Fruit fly (Drosophila melanogaster) whole organism, embryonic: Measurements from ENCODE around the gene CG17329.

ENCODE experiments used
- CG18476 ChIP-seq: fragments of 200-800 bp; sonication (Bioruptor generic); optimal IDR thresholded peaks from 2 replicates; lab custom pipeline; 2016; ENCODE audit warnings: missing biosample characterization, mild to moderate bottlenecking, missing genetic modification characterization
- CG8089 ChIP-seq: fragments of 200-800 bp; sonication (Bioruptor generic); optimal IDR thresholded peaks from 3 replicates; lab custom pipeline; 2016; ENCODE audit warnings: missing biosample characterization, missing genetic modification characterization
- Hsf ChIP-seq: fragments of 200-800 bp; sonication (Bioruptor generic); optimal IDR thresholded peaks from 3 replicates; lab custom pipeline; 2016; ENCODE audit warnings: missing biosample characterization, missing genetic modification characterization
- dimm ChIP-seq: fragments of 200-800 bp; sonication (Bioruptor generic); IDR thresholded peaks from 2 replicates; pipeline ENCODE4 v1.3.6; 2022; ENCODE audit warnings: missing biosample characterization, missing genetic modification characterization
- kay ChIP-seq: fragments of 200-800 bp; sonication (Bioruptor generic); optimal IDR thresholded peaks from 2 replicates; lab custom pipeline; 2016; ENCODE audit warnings: missing biosample characterization, missing genetic modification characterization
- sc ChIP-seq, 3 experiments: fragments of >200 bp in 2 of 3; fragments of 200-800 bp in 1 of 3; sonication (Bioruptor generic) in 1 of 3; optimal IDR thresholded peaks; 2 replicates in 2 of 3; 3 replicates in 1 of 3; lab custom pipeline; 2017; ENCODE audit warnings: mild to moderate bottlenecking in 1 of 3, missing biosample characterization in 1 of 3, missing genetic modification characterization in 1 of 3, missing genetic modification reagents in 1 of 3
- stc ChIP-seq: fragments of 200-800 bp; sonication (Bioruptor generic); IDR thresholded peaks from 2 replicates; pipeline ENCODE4 v1.3.6; 2022; ENCODE audit warnings: missing biosample characterization, missing genetic modification characterization
- unpg ChIP-seq: fragments of 200-800 bp; sonication (Bioruptor generic); optimal IDR thresholded peaks from 3 replicates; lab custom pipeline; 2018; ENCODE audit warnings: missing biosample characterization, mild to moderate bottlenecking, missing genetic modification characterization, moderate library complexity

- TF ChIP-seq unpg (GFP tag; lab: Kevin White, UChicago) (peak; percentile 64), kay (GFP tag; lab: Kevin White, UChicago) (peak; percentile 23), sc (optimal IDR thresholded peaks at IDR 0.05; lab: Kevin White, UChicago) (no peak), sc (GFP tag; optimal IDR thresholded peaks at IDR 0.05; lab: Kevin White, UChicago) (no peak), stc (GFP tag; lab: Robert Waterston, UW) (no peak), CG18476 (no peak), dimm (GFP tag; lab: Robert Waterston, UW) (no peak), Hsf (peak; percentile 30), CG8089 (no peak)
These were observed 16.1 kb downstream of the CG17329 start, which contains the start of the genes CG5861 and Syx5 for dm6 chr2L:16307026-16307703.
